Fruit fly (Drosophila melanogaster) whole organism, adult: ENCODE data around the gene CG46026.

Experiments
- CG1620 ChIP-seq: fragments of 200-800 bp; sonication (Bioruptor generic); optimal IDR thresholded peaks from 2 replicates; lab custom pipeline; 2016; ENCODE audit warnings: missing biosample characterization, missing genetic modification characterization
- CG33017 ChIP-seq: fragments of 200-800 bp; sonication (Bioruptor generic); optimal IDR thresholded peaks from 2 replicates; lab custom pipeline; 2018; ENCODE audit warnings: missing biosample characterization, mild to moderate bottlenecking, missing genetic modification characterization, moderate library complexity
- CG5204 ChIP-seq: fragments of 200-800 bp; sonication (Bioruptor generic); optimal IDR thresholded peaks from 2 replicates; lab custom pipeline; 2016; ENCODE audit warnings: missing biosample characterization, missing genetic modification characterization
- Mnt ChIP-seq: fragments of 200-800 bp; sonication (Bioruptor generic); optimal IDR thresholded peaks from 2 replicates; lab custom pipeline; 2016; ENCODE audit warnings: missing biosample characterization, mild to moderate bottlenecking, missing genetic modification characterization
- cnc ChIP-seq, 2 experiments: fragments of >200 bp; optimal IDR thresholded peaks; 2 replicates each; lab custom pipeline; 2017

- TF ChIP-seq cnc (optimal IDR thresholded peaks at IDR 0.05; lab: Kevin White, UChicago), result no peak
- no peak for TF ChIP-seq CG5204 (GFP tag; lab: Kevin White, UChicago)
- no peak for TF ChIP-seq CG1620 (GFP tag; lab: Kevin White, UChicago)
- TF ChIP-seq Mnt (GFP tag; lab: Kevin White, UChicago), result no peak
- TF ChIP-seq CG33017, result no peak
Measured at dm6 chr3R:6301257-6301839, 5.3 kb upstream of the CG46026 start, which contains the start of gene Osi15.
